Worm (Caenorhabditis elegans) whole organism, L2 larva: Measurements from ENCODE around the gene dnc-3.

Experiments used
- C34F6.9 ChIP-seq: fragments of 150-350 bp; optimal IDR thresholded peaks from 2 replicates; lab custom pipeline; 2014; ENCODE audit warnings: missing biosample characterization, missing genetic modification characterization
- R02D3.7 ChIP-seq: fragments of 150-350 bp; optimal IDR thresholded peaks from 2 replicates; lab custom pipeline; 2014; ENCODE audit warnings: missing biosample characterization, missing genetic modification characterization
- aly-2 ChIP-seq: fragments of 150-350 bp; optimal IDR thresholded peaks from 2 replicates; lab custom pipeline; 2014; ENCODE audit warnings: missing biosample characterization, missing genetic modification characterization
- ama-1 ChIP-seq: fragments of 150-350 bp; optimal IDR thresholded peaks from 2 replicates; lab custom pipeline; 2018; ENCODE audit warnings: inconsistent platforms
- blmp-1 ChIP-seq: sonication (generic microtip); optimal IDR thresholded peaks from 2 replicates; lab custom pipeline; 2017; ENCODE audit warnings: missing genetic modification characterization, mild to moderate bottlenecking, missing compliant biosample characterization, antibody characterized with exemption, moderate library complexity; ENCODE audit not compliant: insufficient read depth
- ceh-82 ChIP-seq: fragments of 150-350 bp; optimal IDR thresholded peaks from 2 replicates; lab custom pipeline; 2014; ENCODE audit warnings: missing biosample characterization, missing genetic modification characterization
- nhr-11 ChIP-seq: fragments of 150-350 bp; optimal IDR thresholded peaks from 2 replicates; lab custom pipeline; 2014; ENCODE audit warnings: missing biosample characterization, missing genetic modification characterization
- nhr-25 ChIP-seq: fragments of 150-350 bp; sonication (generic microtip); optimal IDR thresholded peaks from 3 replicates; lab custom pipeline; 2014; ENCODE audit warnings: missing biosample characterization, missing genetic modification characterization
- snpc-4 ChIP-seq: fragments of 150-350 bp; optimal IDR thresholded peaks from 2 replicates; lab custom pipeline; 2014; ENCODE audit warnings: missing biosample characterization, missing genetic modification characterization
- ztf-1 ChIP-seq: fragments of 200-800 bp; sonication (Bioruptor generic); conservative IDR thresholded peaks from 2 replicates; pipeline ENCODE4 v1.3.6; 2022; ENCODE audit warnings: missing genetic modification characterization, missing compliant biosample characterization

DNA sequence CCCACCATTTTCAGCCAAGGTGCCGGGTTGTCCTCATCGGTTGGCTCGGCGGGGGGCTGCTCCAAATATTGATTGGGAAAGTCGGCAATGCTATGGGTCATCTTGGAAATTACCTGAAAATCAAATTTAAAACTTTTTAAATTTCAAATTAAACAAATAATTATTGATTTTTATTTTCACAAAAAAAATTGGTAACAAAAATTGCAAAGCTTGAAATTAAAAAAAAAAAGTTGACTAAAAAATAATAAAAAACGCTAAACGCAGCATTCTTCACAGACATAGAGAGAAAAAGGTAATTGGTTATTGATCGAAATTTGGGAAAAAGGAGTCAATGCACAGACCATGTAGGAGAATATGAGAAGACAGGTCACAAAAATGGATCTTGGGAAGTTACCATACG lies 45.2 kb downstream of the dnc-3 start, which contains the start of gene Y49F6A.11:
- TF ChIP-seq nhr-11 (tag; lab: Kevin White, UChicago): no peak
- TF ChIP-seq ama-1 (lab: Kevin White, UChicago): no peak
- TF ChIP-seq C34F6.9 (tag; lab: Kevin White, UChicago): no peak
- TF ChIP-seq blmp-1 (tag; lab: Kevin White, UChicago): no peak
- no peak for TF ChIP-seq aly-2 (tag; lab: Kevin White, UChicago)
- TF ChIP-seq R02D3.7 (tag; lab: Kevin White, UChicago): no peak
- TF ChIP-seq ceh-82: no peak
- no peak for TF ChIP-seq nhr-25 (tag; lab: Kevin White, UChicago)
- TF ChIP-seq snpc-4 (tag; lab: Kevin White, UChicago): no peak
- TF ChIP-seq ztf-1 (GFP tag; lab: Robert Waterston, UW): no peak
